Fruit fly (Drosophila melanogaster): ENCODE results near the gene GAA1.

GAA1 gene

DNA sequence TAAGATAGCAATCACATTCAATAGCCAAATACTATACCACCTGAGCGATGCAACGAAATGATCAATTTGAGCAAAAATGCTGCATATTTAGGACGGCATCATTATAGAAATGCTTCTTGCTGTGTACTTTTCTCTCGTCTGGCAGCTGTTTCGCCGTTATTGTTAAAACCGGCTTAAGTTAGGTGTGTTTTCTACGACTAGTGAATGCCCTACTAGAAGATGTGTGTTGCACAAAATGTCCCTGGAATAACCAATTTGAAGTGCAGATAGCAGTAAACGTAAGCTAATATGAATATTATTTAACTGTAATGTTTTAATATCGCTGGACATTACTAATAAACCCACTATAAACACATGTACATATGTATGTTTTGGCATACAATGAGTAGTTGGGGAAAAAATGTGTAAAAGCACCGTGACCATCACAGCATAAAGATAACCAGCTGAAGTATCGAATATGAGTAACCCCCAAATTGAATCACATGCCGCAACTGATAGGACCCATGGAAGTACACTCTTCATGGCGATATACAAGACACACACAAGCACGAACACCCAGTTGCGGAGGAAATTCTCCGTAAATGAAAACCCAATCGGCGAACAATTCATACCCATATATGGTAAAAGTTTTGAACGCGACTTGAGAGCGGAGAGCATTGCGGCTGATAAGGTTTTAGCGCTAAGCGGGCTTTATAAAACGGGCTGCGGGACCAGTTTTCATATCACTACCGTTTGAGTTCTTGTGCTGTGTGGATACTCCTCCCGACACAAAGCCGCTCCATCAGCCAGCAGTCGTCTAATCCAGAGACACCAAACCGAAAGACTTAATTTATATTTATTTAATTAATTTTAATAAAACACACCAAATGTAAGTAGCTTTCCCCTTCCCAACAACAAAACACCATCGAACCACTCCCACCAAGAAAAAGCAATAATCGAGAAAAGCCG is 27.3 kb upstream of the GAA1 start, which contains the start of gene Act5C (continued):
- peak; percentile 69 for TF ChIP-seq Kr (GFP tag; optimal IDR thresholded peaks at IDR 0.05)
- peak; percentile 98 for TF ChIP-seq CG12769 (tag; optimal IDR thresholded peaks at IDR 0.05)
- no peak for TF ChIP-seq Lpt (GFP tag; optimal IDR thresholded peaks at IDR 0.05)
- peak; percentile 85 for TF ChIP-seq Aef1 (GFP tag; IDR thresholded peaks at IDR 0.05)
- peak; percentile 90 for TF ChIP-seq CG12236 (GFP tag; optimal IDR thresholded peaks at IDR 0.05)
- no peak for TF ChIP-seq nerfin-2 (GFP tag; IDR thresholded peaks at IDR 0.05; ENCODE audit: partially characterized antibody)
- TF ChIP-seq HLH3B (GFP tag; IDR thresholded peaks at IDR 0.05), result peak; percentile 94
- TF ChIP-seq CG43689 (GFP tag; IDR thresholded peaks at IDR 0.05), result peak; percentile 82
- TF ChIP-seq CG13296 (GFP tag; optimal IDR thresholded peaks at IDR 0.05), result peak; percentile 90
- TF ChIP-seq CG7556 (GFP tag; optimal IDR thresholded peaks at IDR 0.05), result peak; percentile 92
- peak; percentile 77 for TF ChIP-seq Jarid2 (GFP tag; optimal IDR thresholded peaks at IDR 0.05)
- TF ChIP-seq Hmr (GFP tag; optimal IDR thresholded peaks at IDR 0.05), result peak; percentile 92
- TF ChIP-seq CG1024 (GFP tag; IDR thresholded peaks at IDR 0.05), result peak; percentile 83
- peak; percentile 52 to 68 for TF ChIP-seq Trl (optimal IDR thresholded peaks at IDR 0.05)
- TF ChIP-seq Trl (GFP tag; optimal IDR thresholded peaks at IDR 0.05), result peak; percentile 96
- peak; percentile 90 for TF ChIP-seq CG8290 (GFP tag; optimal IDR thresholded peaks at IDR 0.05)
- peak; percentile 11 to 99 for TF ChIP-seq CG8290 (tag; optimal IDR thresholded peaks at IDR 0.05)
- TF ChIP-seq CG1832 (GFP tag; optimal IDR thresholded peaks at IDR 0.05), result no peak
- TF ChIP-seq CG5953 (GFP tag; IDR thresholded peaks at IDR 0.05), result peak; percentile 90
- peak; percentile 94 for TF ChIP-seq Ada2b (GFP tag; IDR thresholded peaks at IDR 0.05)
- peak; percentile 91 for TF ChIP-seq CG12659 (GFP tag; optimal IDR thresholded peaks at IDR 0.05)
- peak; percentile 91 for TF ChIP-seq Max (GFP tag; optimal IDR thresholded peaks at IDR 0.05)
- TF ChIP-seq z (GFP tag; IDR thresholded peaks at IDR 0.05), result peak; percentile 50; the same call in 1 of the 3 replicates
- TF ChIP-seq CG7963 (GFP tag; IDR thresholded peaks at IDR 0.05; ENCODE audit: partially characterized antibody), result no peak
- peak; percentile 74 for TF ChIP-seq aop (GFP tag; IDR thresholded peaks at IDR 0.05)
- TF ChIP-seq NK7.1 (GFP tag; optimal IDR thresholded peaks at IDR 0.05), result peak; percentile 86
- peak; percentile 56 for TF ChIP-seq bbx (GFP tag; IDR thresholded peaks at IDR 0.05; ENCODE audit: partially characterized antibody)
- no peak for TF ChIP-seq pfk (GFP tag; optimal IDR thresholded peaks at IDR 0.05)
- TF ChIP-seq Oli (tag; optimal IDR thresholded peaks at IDR 0.05), result peak; percentile 95
- TF ChIP-seq CG11247 (GFP tag; IDR thresholded peaks at IDR 0.05), result peak; percentile 78
- peak; percentile 86 for TF ChIP-seq eyg (GFP tag; optimal IDR thresholded peaks at IDR 0.05)
- TF ChIP-seq CHES-1-like (GFP tag; optimal IDR thresholded peaks at IDR 0.05), result peak; percentile 94
- peak; percentile 96 for TF ChIP-seq ara (GFP tag; IDR thresholded peaks at IDR 0.05)
- no peak for TF ChIP-seq hbn (GFP tag; IDR thresholded peaks at IDR 0.05; ENCODE audit: partially characterized antibody)
- no peak for TF ChIP-seq HLH4C (GFP tag; IDR thresholded peaks at IDR 0.05; ENCODE audit: partially characterized antibody)
- peak; percentile 94 for TF ChIP-seq bcd (GFP tag; optimal IDR thresholded peaks at IDR 0.05)
- peak; percentile 89 for TF ChIP-seq Fer1 (GFP tag; optimal IDR thresholded peaks at IDR 0.05)
- no peak for TF ChIP-seq CkIIα-i1 (GFP tag; IDR thresholded peaks at IDR 0.05)
- TF ChIP-seq bowl (GFP tag; IDR thresholded peaks at IDR 0.05), result peak; percentile 81
- peak; percentile 92 for TF ChIP-seq ERR (GFP tag; optimal IDR thresholded peaks at IDR 0.05)
- TF ChIP-seq trem (tag; optimal IDR thresholded peaks at IDR 0.05), result peak; percentile 92
- TF ChIP-seq CG10431 (GFP tag; optimal IDR thresholded peaks at IDR 0.05), result peak; percentile 55
- peak; percentile 85 for TF ChIP-seq sug (tag; optimal IDR thresholded peaks at IDR 0.05)
- no peak for TF ChIP-seq unc-4 (GFP tag; IDR thresholded peaks at IDR 0.05; ENCODE audit: partially characterized antibody)
- TF ChIP-seq CG18619 (GFP tag; optimal IDR thresholded peaks at IDR 0.05), result peak; percentile 90
- peak; percentile 94 for TF ChIP-seq CG8924 (tag; optimal IDR thresholded peaks at IDR 0.05)
- peak; percentile 59 for TF ChIP-seq Fer2 (tag; optimal IDR thresholded peaks at IDR 0.05)
- TF ChIP-seq CG12104 (GFP tag; optimal IDR thresholded peaks at IDR 0.05), result peak; percentile 82

Data from whole organism, embryonic.